Worm (Caenorhabditis elegans) whole organism, L3 larva: ENCODE data around the gene nas-27.

Experiments
- aly-2 ChIP-seq: fragments of 150-350 bp; optimal IDR thresholded peaks from 2 replicates; lab custom pipeline; 2014; ENCODE audit warnings: missing biosample characterization, missing genetic modification characterization
- ama-1 ChIP-seq: fragments of 150-350 bp; optimal IDR thresholded peaks from 2 replicates; lab custom pipeline; 2018
- ceh-28 ChIP-seq: fragments of 150-350 bp; optimal IDR thresholded peaks from 2 replicates; lab custom pipeline; 2014; ENCODE audit warnings: missing biosample characterization, missing genetic modification reagents, missing genetic modification characterization
- ceh-82 ChIP-seq: fragments of 150-350 bp; optimal IDR thresholded peaks from 2 replicates; lab custom pipeline; 2014; ENCODE audit warnings: missing biosample characterization, missing genetic modification characterization
- elt-2 ChIP-seq: sonication (generic microtip); optimal IDR thresholded peaks from 2 replicates; lab custom pipeline; 2016; ENCODE audit warnings: missing genetic modification reagents, mild to moderate bottlenecking, missing genetic modification characterization, missing compliant biosample characterization
- elt-3 ChIP-seq, 3 experiments: fragments of 150-350 bp in 1 of 3; sonication (generic microtip) in 2 of 3; optimal IDR thresholded peaks; 2 replicates in 2 of 3; 4 replicates in 1 of 3; lab custom pipeline; 2014 to 2017; ENCODE audit warnings: missing biosample characterization in 3 of 3, missing genetic modification characterization in 3 of 3
- fos-1 ChIP-seq: fragments of 150-350 bp; optimal IDR thresholded peaks from 2 replicates; lab custom pipeline; 2014; ENCODE audit warnings: missing biosample characterization, missing genetic modification characterization
- lin-15B ChIP-seq: fragments of 150-350 bp; optimal IDR thresholded peaks from 2 replicates; lab custom pipeline; 2014; ENCODE audit warnings: missing biosample characterization, missing genetic modification characterization
- mdl-1 ChIP-seq: fragments of 150-350 bp; optimal IDR thresholded peaks from 2 replicates; lab custom pipeline; 2014; ENCODE audit warnings: missing biosample characterization, missing genetic modification characterization
- nhr-11 ChIP-seq: fragments of 150-350 bp; optimal IDR thresholded peaks from 2 replicates; lab custom pipeline; 2014; ENCODE audit warnings: missing biosample characterization, missing genetic modification characterization
- pha-4 ChIP-seq: fragments of 150-350 bp; optimal IDR thresholded peaks from 2 replicates; lab custom pipeline; 2014; ENCODE audit warnings: missing biosample characterization, missing genetic modification reagents, missing genetic modification characterization
- unc-62 ChIP-seq: fragments of 150-350 bp; sonication (generic microtip); optimal IDR thresholded peaks from 4 replicates; lab custom pipeline; 2014; ENCODE audit warnings: missing biosample characterization, missing genetic modification reagents, missing genetic modification characterization
- ztf-11 ChIP-seq: fragments of 150-350 bp; optimal IDR thresholded peaks from 2 replicates; lab custom pipeline; 2014; ENCODE audit warnings: missing biosample characterization, missing genetic modification characterization
- ztf-4 ChIP-seq: fragments of 150-350 bp; optimal IDR thresholded peaks from 2 replicates; lab custom pipeline; 2014; ENCODE audit warnings: missing biosample characterization, missing genetic modification characterization

DNA sequence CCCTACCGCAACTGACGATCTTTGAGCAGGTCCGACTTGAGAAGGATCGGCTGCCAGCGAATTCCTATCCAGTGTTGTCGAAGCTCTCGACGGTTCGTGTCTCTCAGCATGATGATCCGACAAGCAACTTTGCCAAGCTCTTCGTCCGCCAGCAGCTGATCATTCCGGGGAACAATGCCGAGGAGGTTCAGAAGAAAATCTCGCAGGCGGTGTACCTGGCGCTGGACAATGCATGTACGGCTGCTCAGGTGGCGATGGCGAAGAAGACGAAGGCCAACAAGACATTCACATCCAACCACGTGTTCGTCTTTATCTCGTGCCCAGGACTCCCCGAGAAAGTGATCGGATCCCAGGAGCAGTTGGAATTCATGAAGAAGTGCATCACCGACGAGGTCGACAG lies 29.7 kb downstream of the nas-27 start:
- TF ChIP-seq ceh-28 (tag; lab: Kevin White, UChicago) (no peak), nhr-11 (tag; lab: Kevin White, UChicago) (no peak), elt-2 (tag; lab: Kevin White, UChicago) (no peak), pha-4 (tag; lab: Kevin White, UChicago) (no peak), ztf-11 (tag; lab: Kevin White, UChicago) (no peak), unc-62 (no peak), mdl-1 (tag; lab: Kevin White, UChicago) (no peak), ceh-82 (tag; lab: Kevin White, UChicago) (no peak), ama-1 (lab: Kevin White, UChicago) (no peak), lin-15B (no peak), elt-3 (tag; optimal IDR thresholded peaks at IDR 0.05; lab: Kevin White, UChicago) (no peak), ztf-4 (no peak), fos-1 (tag; lab: Kevin White, UChicago) (no peak), aly-2 (tag; lab: Kevin White, UChicago) (no peak)
